Worm (Caenorhabditis elegans) whole organism, L1 larva: Measurements from ENCODE around the gene pat-12.

ENCODE experiments used
- elt-3 ChIP-seq, 6 experiments: fragments of 150-350 bp in 1 of 6; sonication (generic microtip); optimal IDR thresholded peaks; 2 replicates each; lab custom pipeline; 2017 to 2018; ENCODE audit warnings: missing biosample characterization in 6 of 6, missing genetic modification characterization in 6 of 6, inconsistent platforms in 1 of 6
- fkh-10 ChIP-seq: sonication (generic microtip); optimal IDR thresholded peaks from 2 replicates; lab custom pipeline; 2017; ENCODE audit warnings: missing biosample characterization, missing genetic modification reagents, missing genetic modification characterization
- nhr-12 ChIP-seq: sonication (generic microtip); optimal IDR thresholded peaks from 2 replicates; lab custom pipeline; 2017; ENCODE audit warnings: missing biosample characterization, missing genetic modification characterization
- nhr-90 ChIP-seq: sonication (generic microtip); optimal IDR thresholded peaks from 2 replicates; lab custom pipeline; 2016; ENCODE audit warnings: mild to moderate bottlenecking, missing genetic modification characterization, missing compliant biosample characterization; ENCODE audit not compliant: poor library complexity
- pqm-1 ChIP-seq: sonication (generic microtip); optimal IDR thresholded peaks from 3 replicates; lab custom pipeline; 2017; ENCODE audit warnings: missing biosample characterization, missing genetic modification characterization
- snpc-4 ChIP-seq: fragments of 150-350 bp; optimal IDR thresholded peaks from 2 replicates; lab custom pipeline; 2014; ENCODE audit warnings: missing biosample characterization, missing genetic modification characterization
- unc-30 ChIP-seq: sonication (generic microtip); optimal IDR thresholded peaks from 2 replicates; lab custom pipeline; 2017; ENCODE audit warnings: missing biosample characterization, missing genetic modification characterization
- zag-1 ChIP-seq: fragments of 150-350 bp; optimal IDR thresholded peaks from 2 replicates; lab custom pipeline; 2014; ENCODE audit warnings: missing biosample characterization, missing genetic modification characterization
- ztf-4 ChIP-seq: fragments of 150-350 bp; optimal IDR thresholded peaks from 2 replicates; lab custom pipeline; 2014; ENCODE audit warnings: missing biosample characterization, missing genetic modification characterization

DNA sequence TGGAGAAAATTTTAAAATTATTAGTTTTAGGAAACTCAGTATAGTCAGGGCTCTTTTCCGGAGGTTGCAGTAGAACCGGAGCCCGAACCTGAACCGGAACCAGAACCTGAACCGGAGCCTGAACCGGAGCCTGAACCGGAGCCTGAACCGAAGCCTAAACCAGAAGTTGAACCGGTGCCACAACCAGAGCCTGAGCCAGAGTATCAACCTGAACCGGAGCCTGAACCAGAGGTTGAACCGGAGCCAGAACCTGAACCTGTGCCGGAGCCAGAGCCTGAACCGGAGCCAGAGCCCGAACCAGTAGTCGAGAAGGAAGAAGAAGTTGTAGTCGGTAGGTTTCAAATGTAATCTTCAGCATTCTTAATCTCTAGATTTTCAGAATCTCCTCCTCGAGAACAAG, 16.3 kb upstream of the pat-12 start:
- no peak for TF ChIP-seq zag-1 (tag; lab: Kevin White, UChicago)
- no peak for TF ChIP-seq elt-3 (tag; optimal IDR thresholded peaks at IDR 0.05; lab: Kevin White, UChicago)
- no peak for TF ChIP-seq fkh-10 (GFP tag; lab: Kevin White, UChicago)
- no peak for TF ChIP-seq unc-30 (tag; lab: Kevin White, UChicago)
- no peak for TF ChIP-seq nhr-12 (tag; lab: Kevin White, UChicago)
- no peak for TF ChIP-seq pqm-1 (tag; lab: Kevin White, UChicago)
- no peak for TF ChIP-seq snpc-4 (tag; lab: Kevin White, UChicago)
- no peak for TF ChIP-seq ztf-4 (tag; lab: Kevin White, UChicago)
- no peak for TF ChIP-seq nhr-90 (tag; lab: Kevin White, UChicago)
